Fruit fly (Drosophila melanogaster): Measurements from ENCODE around the gene RtcB.

DNA sequence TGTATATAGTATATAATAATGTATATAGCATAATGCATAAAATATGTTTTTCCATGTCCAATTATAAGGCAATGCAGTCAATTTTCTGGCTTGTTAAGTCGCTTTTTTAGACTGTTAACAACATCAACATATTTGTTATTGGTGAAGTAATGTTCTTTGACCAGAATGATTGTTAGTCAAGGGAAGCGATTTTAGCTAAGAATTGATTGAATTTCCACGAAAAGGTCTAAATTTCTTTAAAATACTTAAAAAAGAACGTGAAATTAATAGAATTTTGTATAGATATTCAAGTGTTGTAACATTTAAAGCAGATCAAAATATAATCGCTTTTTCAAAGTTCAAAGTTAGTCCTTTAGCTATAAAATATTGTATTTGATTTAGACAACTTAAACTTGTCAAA is 33.0 kb downstream of the RtcB start:
- TF ChIP-seq CG12768 (GFP tag; optimal IDR thresholded peaks at IDR 0.05) (no peak), kay (GFP tag; ENCODE audit: borderline replicate concordance) (no peak), cic (GFP tag; optimal IDR thresholded peaks at IDR 0.05) (no peak), CG14711 (tag; optimal IDR thresholded peaks at IDR 0.05) (no peak), ovo (GFP tag; optimal IDR thresholded peaks at IDR 0.05) (no peak), Hr96 (GFP tag; optimal IDR thresholded peaks at IDR 0.05) (no peak), cnc (optimal IDR thresholded peaks at IDR 0.05) (no peak), Clk (GFP tag; optimal IDR thresholded peaks at IDR 0.05) (no peak), Mnt (GFP tag; optimal IDR thresholded peaks at IDR 0.05) (no peak), CG1620 (GFP tag; optimal IDR thresholded peaks at IDR 0.05) (no peak), toe (GFP tag; optimal IDR thresholded peaks at IDR 0.05) (no peak), pad (GFP tag; optimal IDR thresholded peaks at IDR 0.05) (no peak), CG7045 (GFP tag; optimal IDR thresholded peaks at IDR 0.05) (no peak)
